Worm (Caenorhabditis elegans) whole organism, L3 larva: ENCODE results near the gene T27E4.5.

ENCODE experiments used
- ZK546.5 ChIP-seq: sonication (generic microtip); optimal IDR thresholded peaks from 2 replicates; lab custom pipeline; 2017; ENCODE audit warnings: missing biosample characterization, missing genetic modification characterization
- aly-2 ChIP-seq: fragments of 150-350 bp; optimal IDR thresholded peaks from 2 replicates; lab custom pipeline; 2014; ENCODE audit warnings: missing biosample characterization, missing genetic modification characterization
- ama-1 ChIP-seq: fragments of 150-350 bp; optimal IDR thresholded peaks from 2 replicates; lab custom pipeline; 2018
- ceh-82 ChIP-seq: fragments of 150-350 bp; optimal IDR thresholded peaks from 2 replicates; lab custom pipeline; 2014; ENCODE audit warnings: missing biosample characterization, missing genetic modification characterization
- egl-5 ChIP-seq: fragments of 150-350 bp; optimal IDR thresholded peaks from 2 replicates; lab custom pipeline; 2017; ENCODE audit warnings: missing biosample characterization, missing genetic modification reagents, missing genetic modification characterization, inconsistent platforms
- elt-2 ChIP-seq: sonication (generic microtip); optimal IDR thresholded peaks from 2 replicates; lab custom pipeline; 2016; ENCODE audit warnings: missing genetic modification reagents, mild to moderate bottlenecking, missing genetic modification characterization, missing compliant biosample characterization
- eor-1 ChIP-seq, 2 experiments: fragments of 150-350 bp; optimal IDR thresholded peaks; 2 replicates each; lab custom pipeline; 2014 to 2018; ENCODE audit warnings: missing biosample characterization in 2 of 2, missing genetic modification characterization in 2 of 2
- fkh-10 ChIP-seq: sonication (generic microtip); optimal IDR thresholded peaks from 2 replicates; lab custom pipeline; 2017; ENCODE audit warnings: missing biosample characterization, missing genetic modification reagents, missing genetic modification characterization
- hmg-11 ChIP-seq: sonication (generic microtip); optimal IDR thresholded peaks from 2 replicates; lab custom pipeline; 2016; ENCODE audit warnings: missing genetic modification characterization, missing compliant biosample characterization
- jun-1 ChIP-seq: fragments of 150-350 bp; optimal IDR thresholded peaks from 2 replicates; lab custom pipeline; 2014; ENCODE audit warnings: missing biosample characterization, missing genetic modification reagents, missing genetic modification characterization
- lsy-12 ChIP-seq: sonication (generic microtip); optimal IDR thresholded peaks from 2 replicates; lab custom pipeline; 2016; ENCODE audit warnings: mild to moderate bottlenecking, missing genetic modification characterization, missing compliant biosample characterization
- mdl-1 ChIP-seq: fragments of 150-350 bp; optimal IDR thresholded peaks from 2 replicates; lab custom pipeline; 2014; ENCODE audit warnings: missing biosample characterization, missing genetic modification characterization
- mml-1 ChIP-seq: fragments of 150-350 bp; sonication (generic microtip); optimal IDR thresholded peaks from 3 replicates; lab custom pipeline; 2014; ENCODE audit warnings: missing biosample characterization, missing genetic modification characterization
- nfya-1 ChIP-seq: sonication (generic microtip); optimal IDR thresholded peaks from 2 replicates; lab custom pipeline; 2017; ENCODE audit warnings: missing genetic modification characterization, mild to moderate bottlenecking, missing compliant biosample characterization, antibody characterized with exemption, moderate library complexity; ENCODE audit not compliant: insufficient read depth
- nhr-11 ChIP-seq: fragments of 150-350 bp; optimal IDR thresholded peaks from 2 replicates; lab custom pipeline; 2014; ENCODE audit warnings: missing biosample characterization, missing genetic modification characterization
- nhr-12 ChIP-seq: fragments of 150-350 bp; optimal IDR thresholded peaks from 2 replicates; lab custom pipeline; 2014; ENCODE audit warnings: missing biosample characterization, missing genetic modification characterization
- nhr-23 ChIP-seq: fragments of 150-350 bp; optimal IDR thresholded peaks from 2 replicates; lab custom pipeline; 2014; ENCODE audit warnings: missing biosample characterization, missing genetic modification reagents, missing genetic modification characterization
- nhr-237 ChIP-seq: fragments of 150-350 bp; optimal IDR thresholded peaks from 2 replicates; lab custom pipeline; 2014; ENCODE audit warnings: missing biosample characterization, missing genetic modification characterization
- nhr-25 ChIP-seq: sonication (generic microtip); optimal IDR thresholded peaks from 2 replicates; lab custom pipeline; 2017; ENCODE audit warnings: missing biosample characterization, missing genetic modification characterization
- nhr-28 ChIP-seq: fragments of 150-350 bp; optimal IDR thresholded peaks from 2 replicates; lab custom pipeline; 2014; ENCODE audit warnings: missing biosample characterization, missing genetic modification characterization
- nhr-67 ChIP-seq: fragments of 150-350 bp; optimal IDR thresholded peaks from 2 replicates; lab custom pipeline; 2014; ENCODE audit warnings: missing biosample characterization, missing genetic modification characterization
- nhr-76 ChIP-seq: fragments of 150-350 bp; sonication (generic microtip); optimal IDR thresholded peaks from 5 replicates; lab custom pipeline; 2014; ENCODE audit warnings: missing biosample characterization, missing genetic modification characterization
- nhr-77 ChIP-seq: fragments of 150-350 bp; optimal IDR thresholded peaks from 2 replicates; lab custom pipeline; 2014; ENCODE audit warnings: missing biosample characterization, missing genetic modification characterization
- pha-4 ChIP-seq: fragments of 150-350 bp; optimal IDR thresholded peaks from 2 replicates; lab custom pipeline; 2014; ENCODE audit warnings: missing biosample characterization, missing genetic modification reagents, missing genetic modification characterization
- pqm-1 ChIP-seq: fragments of 150-350 bp; optimal IDR thresholded peaks from 2 replicates; lab custom pipeline; 2017; ENCODE audit warnings: missing biosample characterization, missing genetic modification characterization, inconsistent platforms
- sea-2 ChIP-seq: fragments of 150-350 bp; sonication (generic microtip); optimal IDR thresholded peaks from 4 replicates; lab custom pipeline; 2014; ENCODE audit warnings: missing biosample characterization, missing genetic modification reagents, missing genetic modification characterization
- skn-1 ChIP-seq: fragments of 150-350 bp; optimal IDR thresholded peaks from 2 replicates; lab custom pipeline; 2014; ENCODE audit warnings: missing biosample characterization, missing genetic modification characterization
- snpc-4 ChIP-seq: fragments of 150-350 bp; optimal IDR thresholded peaks from 2 replicates; lab custom pipeline; 2014; ENCODE audit warnings: missing biosample characterization, missing genetic modification characterization
- unc-39 ChIP-seq: sonication (generic microtip); optimal IDR thresholded peaks from 4 replicates; lab custom pipeline; 2017; ENCODE audit warnings: missing biosample characterization, missing genetic modification characterization
- ztf-11 ChIP-seq: fragments of 150-350 bp; optimal IDR thresholded peaks from 2 replicates; lab custom pipeline; 2014; ENCODE audit warnings: missing biosample characterization, missing genetic modification characterization
- ztf-4 ChIP-seq: fragments of 150-350 bp; optimal IDR thresholded peaks from 2 replicates; lab custom pipeline; 2014; ENCODE audit warnings: missing biosample characterization, missing genetic modification characterization

Gene T27E4.5

DNA sequence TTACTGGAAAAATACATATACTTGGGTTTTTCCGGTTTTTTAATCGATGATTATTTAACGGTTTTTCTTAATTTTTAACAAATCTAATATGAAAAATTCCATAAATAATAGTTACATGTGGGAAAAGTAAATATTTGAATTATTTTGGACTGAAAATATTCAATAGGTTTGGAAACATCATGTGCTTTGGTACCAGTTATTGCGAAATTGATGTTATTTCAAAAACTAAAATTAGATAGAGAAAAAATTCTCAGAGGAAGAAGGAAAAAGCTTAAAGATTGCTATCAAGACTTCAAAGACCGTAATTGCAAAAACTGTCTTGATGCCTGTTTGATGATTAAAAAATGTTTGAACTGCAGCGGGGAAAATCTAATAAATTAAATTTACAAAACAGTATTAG, 4.6 kb downstream of the T27E4.5 start:
- TF ChIP-seq jun-1 (tag; lab: Kevin White, UChicago): no peak
- no peak for TF ChIP-seq nhr-77
- TF ChIP-seq fkh-10 (GFP tag; lab: Kevin White, UChicago): no peak
- no peak for TF ChIP-seq ama-1
- TF ChIP-seq nhr-237: no peak
- no peak for TF ChIP-seq snpc-4 (tag; lab: Kevin White, UChicago)
- no peak for TF ChIP-seq egl-5 (tag; lab: Kevin White, UChicago)
- TF ChIP-seq ztf-4 (tag; lab: Kevin White, UChicago): no peak
- no peak for TF ChIP-seq pha-4 (tag; lab: Kevin White, UChicago)
- no peak for TF ChIP-seq elt-2
- no peak for TF ChIP-seq nhr-25 (tag; lab: Kevin White, UChicago)
- TF ChIP-seq unc-39: no peak
- TF ChIP-seq, all 47 proteins: peak for 0

DNA sequence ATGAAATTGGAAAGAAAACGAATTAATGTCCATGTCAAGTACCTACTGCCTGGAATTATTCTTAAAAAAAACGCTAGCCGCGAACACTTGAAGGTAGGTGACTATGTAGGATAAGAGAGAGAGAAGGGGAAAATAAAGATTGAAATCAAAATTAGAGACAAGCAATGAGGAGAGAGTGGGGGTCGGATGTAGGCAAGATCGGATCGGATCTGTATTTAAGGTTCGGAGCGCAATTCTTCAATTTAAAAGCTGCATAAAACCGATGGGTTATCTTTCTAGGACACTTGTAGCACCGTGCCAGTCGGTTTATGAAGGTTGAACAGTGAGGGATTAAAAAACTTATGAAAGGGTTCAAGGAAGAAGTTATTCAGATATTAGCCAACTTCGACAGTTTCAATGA, 6.4 kb downstream of the T27E4.5 start:
- TF ChIP-seq nhr-12 (tag; lab: Kevin White, UChicago): no peak
- TF ChIP-seq nhr-23 (tag; lab: Kevin White, UChicago): peak; percentile 32

DNA sequence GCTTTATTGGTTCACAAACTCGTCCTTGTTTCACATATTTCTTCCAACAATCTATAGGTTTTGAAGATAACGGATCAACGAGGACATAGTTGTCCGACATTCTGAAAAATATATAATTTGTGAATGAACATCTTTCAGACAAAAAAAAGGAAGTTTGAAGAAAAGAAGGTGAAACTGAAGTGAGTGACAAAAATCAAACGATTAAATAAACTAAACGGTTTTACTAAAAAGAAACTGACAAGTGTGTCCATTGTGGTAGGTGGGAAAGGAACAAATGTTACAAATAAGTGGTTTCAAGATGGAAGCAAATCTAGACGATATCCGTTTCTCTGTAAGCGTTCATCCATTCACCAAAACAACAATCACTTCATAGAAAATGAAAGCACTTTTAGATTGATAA, 7.2 kb downstream of the T27E4.5 start, which contains the start of gene C25E10.12:
Gene C25E10.12, minus strand, starts transcription at position 101 of the 400 bp plus-strand sequence.
- TF ChIP-seq eor-1 (tag; optimal IDR thresholded peaks at IDR 0.05; lab: Kevin White, UChicago) (no peak), aly-2 (tag; lab: Kevin White, UChicago) (no peak)
- TF ChIP-seq, all 47 proteins: peak for 0

DNA sequence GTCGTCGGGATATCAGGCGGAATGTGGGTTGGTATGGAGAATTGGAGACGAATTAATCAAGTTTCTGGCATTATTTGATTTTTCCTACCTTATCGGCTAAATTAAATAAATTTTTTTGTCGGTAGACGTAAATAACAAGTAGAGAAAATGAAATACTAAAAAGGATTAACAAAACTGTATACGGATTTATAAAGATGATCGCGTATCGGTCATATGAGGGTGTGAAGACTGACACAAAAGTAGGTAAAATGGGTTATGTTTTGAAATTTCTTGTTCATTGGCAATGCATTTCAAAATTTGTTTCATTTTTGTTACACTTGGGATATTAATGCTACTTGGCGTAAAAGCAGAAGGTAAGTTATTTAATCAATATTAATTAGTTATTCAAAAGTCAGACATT, 10.1 kb downstream of the T27E4.5 start, which contains the start of the genes C25E10.16 and C25E10.13:
Gene C25E10.16, minus strand, starts transcription at position 101 of the 400 bp plus-strand sequence.
Gene C25E10.13, plus strand, starts transcription at position 256 of the 400 bp plus-strand sequence.
- TF ChIP-seq ceh-82 (tag; lab: Kevin White, UChicago): no peak
- TF ChIP-seq ZK546.5 (tag; lab: Kevin White, UChicago): no peak
- TF ChIP-seq ztf-11 (tag; lab: Kevin White, UChicago): no peak
- no peak for TF ChIP-seq hmg-11 (tag; lab: Kevin White, UChicago)
- no peak for TF ChIP-seq nhr-28 (tag; lab: Kevin White, UChicago)
- no peak for TF ChIP-seq nhr-23 (tag; lab: Kevin White, UChicago)
- TF ChIP-seq sea-2 (GFP tag; lab: Kevin White, UChicago): no peak
- TF ChIP-seq nhr-77: no peak
- no peak for TF ChIP-seq ama-1
- TF ChIP-seq nhr-237: no peak
- TF ChIP-seq pha-4 (tag; lab: Kevin White, UChicago): no peak
- TF ChIP-seq mdl-1 (tag; lab: Kevin White, UChicago): no peak
- no peak for TF ChIP-seq nfya-1
- no peak for TF ChIP-seq elt-2
- TF ChIP-seq snpc-4 (tag; lab: Kevin White, UChicago): no peak

DNA sequence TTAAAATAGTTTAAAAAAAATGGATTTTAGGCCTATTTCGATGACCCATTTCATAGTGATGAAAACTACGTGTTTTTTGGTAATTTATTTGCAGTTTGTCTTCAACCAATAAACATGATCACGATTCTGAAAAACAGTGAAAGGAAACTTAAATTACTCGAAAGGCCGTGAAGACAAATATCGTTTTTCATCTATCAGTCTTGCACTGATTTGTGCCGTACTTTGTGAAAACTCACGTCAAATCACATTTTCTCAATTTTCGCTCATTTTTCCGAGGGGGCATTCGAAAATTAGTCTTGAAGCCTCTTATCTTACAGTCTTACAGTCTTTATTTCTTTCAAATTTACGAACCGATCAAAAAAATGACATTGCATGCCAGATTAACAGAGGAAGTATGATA, 11.0 kb downstream of the T27E4.5 start, which contains the start of gene C25E10.11:
Gene C25E10.11, minus strand, starts transcription at position 101 of the 400 bp plus-strand sequence.
- TF ChIP-seq aly-2 (tag; lab: Kevin White, UChicago): no peak

DNA sequence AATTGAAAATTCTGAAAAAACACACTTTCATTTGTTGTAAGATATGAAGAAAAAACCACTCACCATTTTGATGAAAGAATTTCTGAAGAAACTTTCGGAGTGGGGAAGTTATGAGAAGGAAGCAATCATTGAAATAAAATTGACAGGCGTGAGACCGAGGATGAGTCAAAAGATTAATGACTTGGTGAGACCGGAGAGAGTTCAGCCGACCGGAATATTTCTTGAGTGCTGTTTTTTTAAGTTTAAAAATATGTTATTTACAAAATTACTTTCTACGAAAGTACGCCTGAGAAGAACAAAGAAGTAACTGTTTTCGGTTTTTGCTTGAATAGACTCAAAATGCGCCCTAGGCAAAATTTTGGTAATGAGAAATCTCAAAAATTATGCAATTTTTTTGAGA, 13.3 kb downstream of the T27E4.5 start, which contains the start of gene C25E10.10:
Gene C25E10.10, minus strand, starts transcription at position 101 of the 400 bp plus-strand sequence.
- TF ChIP-seq pha-4 (tag; lab: Kevin White, UChicago): no peak
- TF ChIP-seq skn-1 (tag; lab: Kevin White, UChicago): no peak
- no peak for TF ChIP-seq nhr-28 (tag; lab: Kevin White, UChicago)
- TF ChIP-seq elt-2: no peak
- TF ChIP-seq lsy-12 (tag; lab: Kevin White, UChicago): no peak
- TF ChIP-seq pqm-1: no peak
- no peak for TF ChIP-seq ztf-11 (tag; lab: Kevin White, UChicago)
- TF ChIP-seq mml-1: no peak
- no peak for TF ChIP-seq snpc-4 (tag; lab: Kevin White, UChicago)
- no peak for TF ChIP-seq ama-1
- no peak for TF ChIP-seq mdl-1 (tag; lab: Kevin White, UChicago)
- TF ChIP-seq nhr-237: no peak
- no peak for TF ChIP-seq nhr-76
- no peak for TF ChIP-seq nhr-25 (tag; lab: Kevin White, UChicago)
- no peak for TF ChIP-seq nhr-77
- no peak for TF ChIP-seq ceh-82 (tag; lab: Kevin White, UChicago)
- no peak for TF ChIP-seq nhr-67

DNA sequence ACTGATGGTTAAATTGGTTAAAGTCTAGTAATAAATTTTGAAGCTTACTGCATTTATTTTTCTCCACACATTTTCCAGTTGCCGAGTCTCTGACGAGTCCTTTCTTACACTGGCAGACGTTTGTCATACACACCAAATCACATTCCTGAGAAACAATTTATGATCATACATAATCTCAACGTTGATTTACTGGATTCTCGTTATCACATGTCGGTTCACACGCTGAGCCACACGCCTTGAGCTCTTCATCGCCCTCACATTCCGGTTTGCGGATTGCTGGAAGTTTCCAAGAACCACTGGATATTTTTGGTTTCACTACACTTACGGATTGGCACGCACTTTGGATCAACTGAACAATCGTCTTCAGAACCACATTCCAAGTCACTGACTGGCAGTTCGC, 13.9 kb downstream of the T27E4.5 start:
- TF ChIP-seq mml-1: no peak
- peak; percentile 47 for TF ChIP-seq nhr-11 (tag; lab: Kevin White, UChicago)
